Worm (Caenorhabditis elegans) whole organism, young adult: ENCODE measurements around the gene cls-1.

ENCODE experiments used
- D2030.7 ChIP-seq: fragments of 200-800 bp; sonication (Bioruptor generic); IDR thresholded peaks from 2 replicates; pipeline ENCODE4 v1.3.6; 2022; ENCODE audit warnings: missing genetic modification reagents, missing genetic modification characterization, missing compliant biosample characterization
- F49E8.2 ChIP-seq: sonication (generic microtip); optimal IDR thresholded peaks from 3 replicates; lab custom pipeline; 2017; ENCODE audit warnings: missing genetic modification characterization, mild to moderate bottlenecking, missing compliant biosample characterization, antibody characterized with exemption, moderate library complexity; ENCODE audit not compliant: insufficient read depth
- F55B11.4 ChIP-seq: sonication (generic microtip); optimal IDR thresholded peaks from 2 replicates; lab custom pipeline; 2016; ENCODE audit warnings: missing compliant biosample characterization, missing genetic modification characterization, borderline replicate concordance; ENCODE audit not compliant: insufficient read depth
- F57A8.1 ChIP-seq: fragments of 200-800 bp; sonication (Bioruptor generic); optimal IDR thresholded peaks from 2 replicates; lab custom pipeline; 2018; ENCODE audit warnings: mild to moderate bottlenecking, missing genetic modification characterization, moderate library complexity, missing compliant biosample characterization
- F57C9.4 ChIP-seq: sonication (generic microtip); optimal IDR thresholded peaks from 2 replicates; lab custom pipeline; 2017; ENCODE audit warnings: mild to moderate bottlenecking, missing genetic modification characterization, missing compliant biosample characterization
- K11D2.4 ChIP-seq: fragments of 200-800 bp; sonication (Bioruptor generic); IDR thresholded peaks from 2 replicates; pipeline ENCODE4 v1.3.6; 2022; ENCODE audit warnings: missing genetic modification reagents, missing genetic modification characterization, missing compliant biosample characterization
- ZK185.1 ChIP-seq: sonication (generic microtip); optimal IDR thresholded peaks from 2 replicates; lab custom pipeline; 2016; ENCODE audit warnings: mild to moderate bottlenecking, missing genetic modification characterization, missing compliant biosample characterization; ENCODE audit not compliant: poor library complexity, severe bottlenecking
- ama-1 ChIP-seq, 3 experiments: fragments of 150-350 bp in 1 of 3; sonication (generic microtip) in 2 of 3; optimal IDR thresholded peaks; 2 replicates each; lab custom pipeline; 2014 to 2018; ENCODE audit warnings: missing biosample characterization in 2 of 3, missing genetic modification characterization in 2 of 3, missing genetic modification reagents in 2 of 3
- ccch-3 ChIP-seq: fragments of 200-800 bp; sonication (Bioruptor generic); optimal IDR thresholded peaks from 2 replicates; lab custom pipeline; 2018; ENCODE audit warnings: mild to moderate bottlenecking, missing genetic modification characterization, missing compliant biosample characterization
- cebp-2 ChIP-seq: fragments of 200-800 bp; sonication (Bioruptor generic); IDR thresholded peaks from 2 replicates; pipeline ENCODE4 v1.3.6; 2022; ENCODE audit warnings: missing genetic modification characterization, missing compliant biosample characterization
- ceh-58 ChIP-seq: fragments of 200-800 bp; sonication (Bioruptor generic); IDR thresholded peaks from 2 replicates; pipeline ENCODE4 v1.3.6; 2022; ENCODE audit warnings: missing genetic modification characterization, missing compliant biosample characterization
- dox-1 ChIP-seq: fragments of 200-800 bp; sonication (Bioruptor generic); IDR thresholded peaks from 2 replicates; pipeline ENCODE4 v1.3.6; 2022; ENCODE audit warnings: missing genetic modification reagents, missing genetic modification characterization, missing compliant biosample characterization
- dpl-1 ChIP-seq: fragments of 150-350 bp; optimal IDR thresholded peaks from 2 replicates; lab custom pipeline; 2014; ENCODE audit warnings: missing biosample characterization, missing genetic modification reagents, missing genetic modification characterization
- fkh-3 ChIP-seq: sonication (generic microtip); optimal IDR thresholded peaks from 2 replicates; lab custom pipeline; 2016; ENCODE audit warnings: mild to moderate bottlenecking, missing genetic modification characterization, missing compliant biosample characterization
- hlh-26 ChIP-seq: fragments of 200-800 bp; sonication (Bioruptor generic); conservative IDR thresholded peaks from 2 replicates; pipeline ENCODE4 v1.3.6; 2022; ENCODE audit warnings: missing genetic modification reagents, missing genetic modification characterization, missing compliant biosample characterization
- lag-1 ChIP-seq: fragments of 200-800 bp; sonication (Bioruptor generic); IDR thresholded peaks from 2 replicates; pipeline ENCODE4 v1.3.6; 2022; ENCODE audit warnings: missing genetic modification reagents, missing genetic modification characterization, missing compliant biosample characterization
- lin-26 ChIP-seq: fragments of 200-800 bp; sonication (Bioruptor generic); IDR thresholded peaks from 2 replicates; pipeline ENCODE4 v1.3.6; 2022; ENCODE audit warnings: missing genetic modification reagents, missing genetic modification characterization, missing compliant biosample characterization
- lir-1 ChIP-seq: fragments of 200-800 bp; sonication (Bioruptor generic); conservative IDR thresholded peaks from 2 replicates; pipeline ENCODE4 v1.3.6; 2022; ENCODE audit warnings: missing genetic modification reagents, missing genetic modification characterization, missing compliant biosample characterization
- madf-6 ChIP-seq: fragments of 200-800 bp; sonication (Bioruptor generic); IDR thresholded peaks from 2 replicates; pipeline ENCODE4 v1.3.6; 2022; ENCODE audit warnings: missing genetic modification reagents, missing genetic modification characterization, missing compliant biosample characterization
- nfyb-1 ChIP-seq: fragments of 200-800 bp; sonication (Bioruptor generic); IDR thresholded peaks from 2 replicates; pipeline ENCODE4 v1.3.6; 2022; ENCODE audit warnings: missing genetic modification reagents, missing genetic modification characterization, missing compliant biosample characterization
- rcor-1 ChIP-seq: fragments of 200-800 bp; sonication (Bioruptor generic); IDR thresholded peaks from 2 replicates; pipeline ENCODE4 v1.3.6; 2022; ENCODE audit warnings: missing genetic modification reagents, missing genetic modification characterization, missing compliant biosample characterization
- somi-1 ChIP-seq: fragments of 200-800 bp; sonication (Bioruptor generic); optimal IDR thresholded peaks from 2 replicates; lab custom pipeline; 2018; ENCODE audit warnings: mild to moderate bottlenecking, missing genetic modification characterization, missing compliant biosample characterization
- xnd-1 ChIP-seq: sonication (generic microtip); optimal IDR thresholded peaks from 2 replicates; lab custom pipeline; 2016; ENCODE audit warnings: missing genotype, missing genetic modification reagents, missing genetic modification characterization, missing compliant biosample characterization
- zim-3 ChIP-seq: sonication (generic microtip); optimal IDR thresholded peaks from 2 replicates; lab custom pipeline; 2017; ENCODE audit warnings: mild to moderate bottlenecking, missing genetic modification characterization, moderate library complexity, missing compliant biosample characterization

Gene cls-1

ce11 chrIII:7554697-7555145 lies 46.7 kb downstream of the cls-1 start:
- TF ChIP-seq lir-1 (GFP tag; lab: Robert Waterston, UW) = no peak
- no peak for TF ChIP-seq hlh-26 (GFP tag; lab: Robert Waterston, UW)
- peak; percentile 84 for TF ChIP-seq nfyb-1
- TF ChIP-seq, all 124 proteins: peak for 1

- TF ChIP-seq rcor-1 (no peak), ama-1 (optimal IDR thresholded peaks at IDR 0.05; lab: Kevin White, UChicago) (no peak), ama-1 (GFP tag; optimal IDR thresholded peaks at IDR 0.05; lab: Kevin White, UChicago) (no peak), lag-1 (GFP tag; lab: Robert Waterston, UW) (no peak), madf-6 (no peak)
Measured at ce11 chrIII:7555360-7555759, 47.4 kb downstream of the cls-1 start, which contains the start of gene ceh-13. Gene ceh-13, plus strand, starts transcription at chrIII:7555660.

- TF ChIP-seq lin-26 (GFP tag; lab: Robert Waterston, UW) (no peak), ceh-58 (GFP tag; lab: Robert Waterston, UW) (no peak)
Measured at ce11 chrIII:7557930-7558470, 50.0 kb downstream of the cls-1 start.

ce11 chrIII:7558658-7559057 lies 50.7 kb downstream of the cls-1 start:
- TF ChIP-seq F55B11.4 (no peak), K11D2.4 (no peak), cebp-2 (GFP tag; lab: Robert Waterston, UW) (no peak), F57A8.1 (GFP tag; lab: Kevin White, UChicago) (no peak), ccch-3 (no peak), F49E8.2 (no peak), dox-1 (GFP tag; lab: Robert Waterston, UW) (no peak)
- TF ChIP-seq, all 124 proteins: peak for 0

ce11 chrIII:7559869-7560268 lies 51.9 kb downstream of the cls-1 start:
- TF ChIP-seq zim-3 (no peak), dpl-1 (GFP tag; lab: Kevin White, UChicago) (no peak), xnd-1 (tag; lab: Kevin White, UChicago) (no peak), fkh-3 (tag; lab: Kevin White, UChicago) (no peak)

ce11 chrIII:7561872-7562271 lies 53.9 kb downstream of the cls-1 start, which contains the start of gene lgc-12:
Gene lgc-12, plus strand, starts transcription at chrIII:7562172.
- TF ChIP-seq F57C9.4 (tag; lab: Kevin White, UChicago) (no peak), D2030.7 (GFP tag; lab: Robert Waterston, UW) (no peak), ZK185.1 (no peak), somi-1 (no peak)
